Worm (Caenorhabditis elegans) whole organism, L3 larva: Measurements from ENCODE around the gene nol-56.

ENCODE experiments used
- ceh-28 ChIP-seq: fragments of 150-350 bp; optimal IDR thresholded peaks from 2 replicates; lab custom pipeline; 2014; ENCODE audit warnings: missing biosample characterization, missing genetic modification reagents, missing genetic modification characterization
- elt-3 ChIP-seq, 3 experiments: fragments of 150-350 bp in 1 of 3; sonication (generic microtip) in 2 of 3; optimal IDR thresholded peaks; 2 replicates in 2 of 3; 4 replicates in 1 of 3; lab custom pipeline; 2014 to 2017; ENCODE audit warnings: missing biosample characterization in 3 of 3, missing genetic modification characterization in 3 of 3
- lin-39 ChIP-seq: fragments of 150-350 bp; optimal IDR thresholded peaks from 2 replicates; lab custom pipeline; 2018; ENCODE audit warnings: missing biosample characterization, missing genetic modification reagents, missing genetic modification characterization
- nhr-28 ChIP-seq: fragments of 150-350 bp; optimal IDR thresholded peaks from 2 replicates; lab custom pipeline; 2014; ENCODE audit warnings: missing biosample characterization, missing genetic modification characterization

DNA sequence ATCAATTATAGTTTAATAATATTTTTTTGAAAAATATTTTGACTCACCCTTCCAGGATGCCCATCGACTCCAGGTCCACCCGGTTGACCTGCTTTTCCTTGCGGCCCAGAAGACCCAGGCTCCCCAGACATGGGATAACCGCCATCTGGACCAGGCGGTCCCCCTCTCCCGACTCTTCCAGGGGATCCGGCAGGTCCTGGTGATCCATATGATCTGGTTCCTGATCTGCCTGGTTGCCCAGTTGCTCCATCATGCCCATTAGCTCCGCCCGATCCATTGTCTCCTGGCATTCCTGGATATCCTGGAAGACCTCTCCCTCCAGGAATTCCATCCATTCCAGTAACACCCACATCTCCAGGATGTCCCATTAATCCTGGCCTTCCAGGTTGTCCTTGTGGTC, 40.9 kb upstream of the nol-56 start:
- TF ChIP-seq lin-39 (tag; lab: Kevin White, UChicago): no peak
- TF ChIP-seq nhr-28 (tag; lab: Kevin White, UChicago): no peak
- no peak for TF ChIP-seq elt-3 (tag; optimal IDR thresholded peaks at IDR 0.05; lab: Kevin White, UChicago)
- no peak for TF ChIP-seq ceh-28
